Fruit fly (Drosophila melanogaster): ENCODE data around the gene Bem46.
A peak's percentile ranks its signal among the peaks of the same experiment; 100 is the strongest.

Gene Bem46

dm6 chr2L:3006194-3006593 lies 18.3 kb downstream of the Bem46 start:
- no peak for TF ChIP-seq CG32121 (GFP tag; IDR thresholded peaks at IDR 0.05)
- no peak for TF ChIP-seq EcR (GFP tag; optimal IDR thresholded peaks at IDR 0.05)
- no peak for TF ChIP-seq CG17806 (tag; optimal IDR thresholded peaks at IDR 0.05)
- TF ChIP-seq gl (tag; optimal IDR thresholded peaks at IDR 0.05) = no peak
- TF ChIP-seq CG13204 (GFP tag; optimal IDR thresholded peaks at IDR 0.05) = no peak

dm6 chr2L:3006925-3007426 lies 19.1 kb downstream of the Bem46 start:
- TF ChIP-seq CG34367 (tag; optimal IDR thresholded peaks at IDR 0.05) (no peak), EcR (GFP tag; optimal IDR thresholded peaks at IDR 0.05) (no peak), CG15710 (tag; optimal IDR thresholded peaks at IDR 0.05) (no peak), CG12605 (GFP tag; IDR thresholded peaks at IDR 0.05) (no peak), Snoo (tag; optimal IDR thresholded peaks at IDR 0.05) (no peak), CG13204 (GFP tag; optimal IDR thresholded peaks at IDR 0.05) (no peak), CG17806 (tag; optimal IDR thresholded peaks at IDR 0.05) (no peak), CG14655 (GFP tag; optimal IDR thresholded peaks at IDR 0.05) (no peak), CG8301 (tag; optimal IDR thresholded peaks at IDR 0.05) (no peak), CG8159 (tag; optimal IDR thresholded peaks at IDR 0.05) (no peak), CG32121 (GFP tag; IDR thresholded peaks at IDR 0.05) (no peak), fd96Ca (GFP tag; IDR thresholded peaks at IDR 0.05) (no peak), D1 (tag; optimal IDR thresholded peaks at IDR 0.05) (no peak), rn (GFP tag; IDR thresholded peaks at IDR 0.05) (no peak)

dm6 chr2L:3009438-3009837 lies 21.5 kb downstream of the Bem46 start:
- TF ChIP-seq CG8159 (tag; optimal IDR thresholded peaks at IDR 0.05) (no peak), D1 (tag; optimal IDR thresholded peaks at IDR 0.05) (no peak), CG14655 (GFP tag; optimal IDR thresholded peaks at IDR 0.05) (no peak), Pif1A (GFP tag; optimal IDR thresholded peaks at IDR 0.05) (no peak), EcR (GFP tag; optimal IDR thresholded peaks at IDR 0.05) (no peak), CG4496 (GFP tag; IDR thresholded peaks at IDR 0.05) (no peak), Snoo (tag; optimal IDR thresholded peaks at IDR 0.05) (no peak), CG13204 (GFP tag; optimal IDR thresholded peaks at IDR 0.05) (no peak), CG12605 (GFP tag; IDR thresholded peaks at IDR 0.05) (no peak), rn (GFP tag; IDR thresholded peaks at IDR 0.05) (no peak), CG9948 (tag; optimal IDR thresholded peaks at IDR 0.05) (no peak), Ets98B (GFP tag; IDR thresholded peaks at IDR 0.05) (no peak), CG10348 (GFP tag; IDR thresholded peaks at IDR 0.05) (no peak), fd96Ca (GFP tag; IDR thresholded peaks at IDR 0.05) (no peak), CG15710 (tag; optimal IDR thresholded peaks at IDR 0.05) (no peak), CG34367 (tag; optimal IDR thresholded peaks at IDR 0.05) (no peak), CG32121 (GFP tag; IDR thresholded peaks at IDR 0.05) (no peak), gl (tag; optimal IDR thresholded peaks at IDR 0.05) (no peak), CG8301 (tag; optimal IDR thresholded peaks at IDR 0.05) (no peak)

dm6 chr2L:3011484-3011883 lies 23.6 kb downstream of the Bem46 start:
- no peak for TF ChIP-seq CG32121 (GFP tag; IDR thresholded peaks at IDR 0.05)
- TF ChIP-seq Ets98B (GFP tag; IDR thresholded peaks at IDR 0.05) = no peak
- TF ChIP-seq CG4496 (GFP tag; IDR thresholded peaks at IDR 0.05) = peak; percentile 60; the same call in 2 of the 3 replicates
- TF ChIP-seq CG10348 (GFP tag; IDR thresholded peaks at IDR 0.05) = no peak
- TF ChIP-seq CG8159 (tag; optimal IDR thresholded peaks at IDR 0.05) = peak; percentile 80
- TF ChIP-seq CG12605 (GFP tag; IDR thresholded peaks at IDR 0.05) = no peak; the same call in 1 of the 2 replicates
- TF ChIP-seq fd96Ca (GFP tag; IDR thresholded peaks at IDR 0.05) = peak; percentile 60; the same call in 2 of the 3 replicates
- peak; percentile 70 for TF ChIP-seq CG17806 (tag; optimal IDR thresholded peaks at IDR 0.05)
- peak; percentile 78 for TF ChIP-seq Snoo (tag; optimal IDR thresholded peaks at IDR 0.05)
- peak; percentile 66 for TF ChIP-seq CG34367 (tag; optimal IDR thresholded peaks at IDR 0.05)
- no peak for TF ChIP-seq D1 (tag; optimal IDR thresholded peaks at IDR 0.05)
- TF ChIP-seq Pif1B (GFP tag; optimal IDR thresholded peaks at IDR 0.05) = peak; percentile 79
- peak; percentile 38 for TF ChIP-seq CG8301 (tag; optimal IDR thresholded peaks at IDR 0.05)
- no peak for TF ChIP-seq rn (GFP tag; IDR thresholded peaks at IDR 0.05)
- TF ChIP-seq CG14655 (GFP tag; optimal IDR thresholded peaks at IDR 0.05) = peak; percentile 57
- TF ChIP-seq CG9948 (tag; optimal IDR thresholded peaks at IDR 0.05) = peak; percentile 57
- no peak for TF ChIP-seq EcR (GFP tag; optimal IDR thresholded peaks at IDR 0.05)
- peak; percentile 73 for TF ChIP-seq CG15710 (tag; optimal IDR thresholded peaks at IDR 0.05)
- TF ChIP-seq Pif1A (GFP tag; optimal IDR thresholded peaks at IDR 0.05) = peak; percentile 75
- peak; percentile 22 for TF ChIP-seq CG13204 (GFP tag; optimal IDR thresholded peaks at IDR 0.05)
- TF ChIP-seq gl (tag; optimal IDR thresholded peaks at IDR 0.05) = peak; percentile 21

dm6 chr2L:3012780-3013179 lies 24.9 kb downstream of the Bem46 start:
- peak; percentile 67 for TF ChIP-seq CG8301 (tag; optimal IDR thresholded peaks at IDR 0.05)
- no peak for TF ChIP-seq EcR (GFP tag; optimal IDR thresholded peaks at IDR 0.05)
- TF ChIP-seq CG14655 (GFP tag; optimal IDR thresholded peaks at IDR 0.05) = peak; percentile 81
- no peak for TF ChIP-seq CG8159 (tag; optimal IDR thresholded peaks at IDR 0.05)
- TF ChIP-seq CG13204 (GFP tag; optimal IDR thresholded peaks at IDR 0.05) = no peak
- TF ChIP-seq rn (GFP tag; IDR thresholded peaks at IDR 0.05) = no peak
- TF ChIP-seq D1 (tag; optimal IDR thresholded peaks at IDR 0.05) = no peak
- TF ChIP-seq CG12605 (GFP tag; IDR thresholded peaks at IDR 0.05) = peak; percentile 54; the same call in 1 of the 2 replicates
- TF ChIP-seq CG15710 (tag; optimal IDR thresholded peaks at IDR 0.05) = peak; percentile 52
- TF ChIP-seq CG32121 (GFP tag; IDR thresholded peaks at IDR 0.05) = peak; percentile 69
- TF ChIP-seq CG17806 (tag; optimal IDR thresholded peaks at IDR 0.05) = peak; percentile 59
- peak; percentile 69 for TF ChIP-seq Pif1A (GFP tag; optimal IDR thresholded peaks at IDR 0.05)
- peak; percentile 74; the same call in 2 of the 3 replicates for TF ChIP-seq fd96Ca (GFP tag; IDR thresholded peaks at IDR 0.05)
- no peak for TF ChIP-seq gl (tag; optimal IDR thresholded peaks at IDR 0.05)
- peak; percentile 57 for TF ChIP-seq CG9948 (tag; optimal IDR thresholded peaks at IDR 0.05)
- peak; percentile 39 for TF ChIP-seq CG34367 (tag; optimal IDR thresholded peaks at IDR 0.05)
- no peak for TF ChIP-seq CG10348 (GFP tag; IDR thresholded peaks at IDR 0.05)
- peak; percentile 44 for TF ChIP-seq Pif1B (GFP tag; optimal IDR thresholded peaks at IDR 0.05)
- TF ChIP-seq Ets98B (GFP tag; IDR thresholded peaks at IDR 0.05) = peak; percentile 80
- TF ChIP-seq Snoo (tag; optimal IDR thresholded peaks at IDR 0.05) = peak; percentile 12
- peak; percentile 86 for TF ChIP-seq CG4496 (GFP tag; IDR thresholded peaks at IDR 0.05)
